Worm (Caenorhabditis elegans): ENCODE results near the gene msp-45.
A peak's percentile ranks its signal among the peaks of the same experiment; 100 is the strongest.

msp-45 gene

DNA sequence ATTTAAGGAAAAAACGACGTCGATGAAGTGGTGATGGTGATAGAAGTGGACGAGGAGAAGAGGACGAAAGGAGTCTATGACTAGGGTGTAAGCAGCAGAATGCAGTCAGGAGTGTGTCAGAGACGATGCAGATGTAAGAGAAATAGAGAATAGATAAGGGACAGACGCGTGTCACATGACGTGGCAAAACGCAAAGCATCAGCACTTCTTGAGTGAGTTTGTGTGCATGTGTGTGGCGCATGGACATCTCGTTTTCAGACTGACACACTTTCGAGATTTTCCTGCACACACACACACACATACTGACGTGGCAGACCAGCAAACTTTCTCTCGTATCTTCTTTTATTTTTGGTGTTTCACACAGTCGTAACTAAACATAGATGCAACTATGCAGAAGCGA, 25.6 kb upstream of the msp-45 start (continued):
- TF ChIP-seq ztf-4 (tag; optimal IDR thresholded peaks at IDR 0.05): no peak
- TF ChIP-seq nhr-77 (tag; optimal IDR thresholded peaks at IDR 0.05): no peak
- TF ChIP-seq nfya-1 (tag; optimal IDR thresholded peaks at IDR 0.05; ENCODE audit: insufficient read depth): peak; percentile 71

DNA sequence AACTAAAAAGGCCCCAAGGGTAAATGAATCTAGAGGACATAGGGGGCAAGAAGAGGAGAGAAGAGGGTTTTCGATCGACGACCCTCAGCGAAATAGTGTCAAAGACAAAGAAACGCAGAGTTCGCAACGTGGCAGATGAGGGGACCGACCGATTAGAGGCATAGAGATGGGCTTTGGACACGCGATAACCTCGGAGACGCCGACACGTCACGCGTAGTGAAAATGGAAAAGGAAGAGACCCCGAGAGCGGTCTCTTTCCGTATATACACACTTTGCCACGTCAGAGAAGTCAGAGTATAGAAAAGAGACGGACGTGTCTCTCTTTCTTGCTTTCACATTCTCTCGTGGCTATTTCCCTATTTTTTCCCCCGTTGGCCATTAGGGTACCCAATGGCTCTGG, 24.6 kb upstream of the msp-45 start:
- peak; percentile 63 for TF ChIP-seq nhr-43 (tag; optimal IDR thresholded peaks at IDR 0.05; ENCODE audit: poor library complexity, severe bottlenecking)
- no peak for TF ChIP-seq eor-1 (tag; optimal IDR thresholded peaks at IDR 0.05)
- TF ChIP-seq lin-39 (tag; optimal IDR thresholded peaks at IDR 0.05): peak; percentile 71
- TF ChIP-seq pha-4 (tag; optimal IDR thresholded peaks at IDR 0.05): peak; percentile 28
- no peak for TF ChIP-seq nhr-237 (tag; optimal IDR thresholded peaks at IDR 0.05)
- TF ChIP-seq sea-2 (GFP tag; optimal IDR thresholded peaks at IDR 0.05): no peak
- TF ChIP-seq lin-15B (tag; optimal IDR thresholded peaks at IDR 0.05): peak; percentile 37
- TF ChIP-seq nhr-77 (tag; optimal IDR thresholded peaks at IDR 0.05): no peak
- TF ChIP-seq mml-1 (tag; optimal IDR thresholded peaks at IDR 0.05): no peak
- TF ChIP-seq R02D3.7 (tag; optimal IDR thresholded peaks at IDR 0.05): no peak
- TF ChIP-seq nhr-76 (tag; optimal IDR thresholded peaks at IDR 0.05): peak; percentile 34
- peak; percentile 62 for TF ChIP-seq mdl-1 (tag; optimal IDR thresholded peaks at IDR 0.05)
- no peak for TF ChIP-seq aly-2 (tag; optimal IDR thresholded peaks at IDR 0.05)
- TF ChIP-seq zag-1 (tag; optimal IDR thresholded peaks at IDR 0.05): no peak
- TF ChIP-seq ama-1 (optimal IDR thresholded peaks at IDR 0.05): no peak
- TF ChIP-seq ceh-16 (tag; optimal IDR thresholded peaks at IDR 0.05): no peak
- no peak for TF ChIP-seq unc-39 (tag; optimal IDR thresholded peaks at IDR 0.05)
- peak; percentile 49 for TF ChIP-seq hmg-11 (tag; optimal IDR thresholded peaks at IDR 0.05)
- TF ChIP-seq pqm-1 (tag; optimal IDR thresholded peaks at IDR 0.05): no peak
- TF ChIP-seq elt-1 (tag; optimal IDR thresholded peaks at IDR 0.05): peak; percentile 52
- no peak for TF ChIP-seq nhr-28 (tag; optimal IDR thresholded peaks at IDR 0.05)
- no peak for TF ChIP-seq ztf-11 (tag; optimal IDR thresholded peaks at IDR 0.05)
- TF ChIP-seq unc-62 (GFP tag; optimal IDR thresholded peaks at IDR 0.05): peak; percentile 60
- TF ChIP-seq skn-1 (tag; optimal IDR thresholded peaks at IDR 0.05): no peak
- TF ChIP-seq fkh-2 (tag; optimal IDR thresholded peaks at IDR 0.05): no peak
- peak; percentile 71 for TF ChIP-seq tbx-2 (tag; optimal IDR thresholded peaks at IDR 0.05)
- peak; percentile 63 for TF ChIP-seq egl-5 (tag; optimal IDR thresholded peaks at IDR 0.05)
- no peak for TF ChIP-seq nhr-67 (tag; optimal IDR thresholded peaks at IDR 0.05)
- TF ChIP-seq lsy-12 (tag; optimal IDR thresholded peaks at IDR 0.05): peak; percentile 56
- TF ChIP-seq egl-27 (tag; optimal IDR thresholded peaks at IDR 0.05): no peak
- TF ChIP-seq jun-1 (tag; optimal IDR thresholded peaks at IDR 0.05): peak; percentile 59
- TF ChIP-seq elt-2 (tag; optimal IDR thresholded peaks at IDR 0.05): peak; percentile 61
- TF ChIP-seq nhr-12 (tag; optimal IDR thresholded peaks at IDR 0.05): no peak
- peak; percentile 37 for TF ChIP-seq snpc-4 (tag; optimal IDR thresholded peaks at IDR 0.05)
- TF ChIP-seq daf-12 (tag; optimal IDR thresholded peaks at IDR 0.05): no peak
- peak; percentile 56 for TF ChIP-seq nhr-25 (tag; optimal IDR thresholded peaks at IDR 0.05)
- peak; percentile 49 for TF ChIP-seq nhr-23 (tag; optimal IDR thresholded peaks at IDR 0.05)
- TF ChIP-seq fkh-10 (GFP tag; optimal IDR thresholded peaks at IDR 0.05): peak; percentile 40
- no peak for TF ChIP-seq elt-3 (tag; optimal IDR thresholded peaks at IDR 0.05)
- no peak for TF ChIP-seq nhr-11 (tag; optimal IDR thresholded peaks at IDR 0.05)
- TF ChIP-seq ceh-9 (tag; optimal IDR thresholded peaks at IDR 0.05): no peak
- no peak for TF ChIP-seq fos-1 (tag; optimal IDR thresholded peaks at IDR 0.05)
- peak; percentile 73 for TF ChIP-seq nfya-1 (tag; optimal IDR thresholded peaks at IDR 0.05; ENCODE audit: insufficient read depth)
- TF ChIP-seq ztf-4 (tag; optimal IDR thresholded peaks at IDR 0.05): peak; percentile 46
- TF ChIP-seq ZK546.5 (tag; optimal IDR thresholded peaks at IDR 0.05): no peak
- peak; percentile 38 for TF ChIP-seq ceh-28 (tag; optimal IDR thresholded peaks at IDR 0.05)
- TF ChIP-seq ceh-82 (tag; optimal IDR thresholded peaks at IDR 0.05): no peak

All from whole organism, L3 larva.